Fruit fly (Drosophila melanogaster): ENCODE measurements around the gene ro.

The ro gene

dm6 chr3R:26923830-26924333 is 42.9 kb upstream of the ro start (continued):
- TF ChIP-seq sob (GFP tag; IDR thresholded peaks at IDR 0.05) (peak; percentile 38; the same call in 1 of the 2 replicates), CG12391 (tag; optimal IDR thresholded peaks at IDR 0.05) (peak; percentile 32), sr (GFP tag; IDR thresholded peaks at IDR 0.05) (peak; percentile 51; the same call in 2 of the 3 replicates), Dbx (GFP tag; IDR thresholded peaks at IDR 0.05) (0 out of 3 replicates have a peak, but pooled peaks have one; percentile 55), Fer1 (GFP tag; optimal IDR thresholded peaks at IDR 0.05) (peak; percentile 74), bsh (GFP tag; optimal IDR thresholded peaks at IDR 0.05) (peak in 1 of 2 experiments; percentile 27), CG17912 (GFP tag; optimal IDR thresholded peaks at IDR 0.05) (no peak), pb (GFP tag; optimal IDR thresholded peaks at IDR 0.05) (no peak), Sox100B (GFP tag; optimal IDR thresholded peaks at IDR 0.05) (peak; percentile 80), ap (GFP tag; IDR thresholded peaks at IDR 0.05) (0 out of 2 replicates have a peak, but pooled peaks have one; percentile 25), gsb-n (tag; optimal IDR thresholded peaks at IDR 0.05) (peak; percentile 60), B-H2 (GFP tag; optimal IDR thresholded peaks at IDR 0.05) (no peak), gro (GFP tag; optimal IDR thresholded peaks at IDR 0.05) (no peak), ind (GFP tag; optimal IDR thresholded peaks at IDR 0.05) (peak; percentile 35), CG6813 (GFP tag; optimal IDR thresholded peaks at IDR 0.05) (peak; percentile 76), CG11504 (tag; optimal IDR thresholded peaks at IDR 0.05) (peak; percentile 75), PHDP (tag; optimal IDR thresholded peaks at IDR 0.05) (peak; percentile 59), tap (tag; optimal IDR thresholded peaks at IDR 0.05) (peak; percentile 28), CG2199 (GFP tag; IDR thresholded peaks at IDR 0.05) (no peak), CG8388 (GFP tag; optimal IDR thresholded peaks at IDR 0.05) (peak; percentile 6), CG12104 (GFP tag; optimal IDR thresholded peaks at IDR 0.05) (peak; percentile 37), fu2 (GFP tag; optimal IDR thresholded peaks at IDR 0.05) (no peak), Rfx (GFP tag; IDR thresholded peaks at IDR 0.05) (peak; percentile 64), MTF-1 (GFP tag; optimal IDR thresholded peaks at IDR 0.05; ENCODE audit: borderline replicate concordance) (peak; percentile 10), HLH3B (GFP tag; IDR thresholded peaks at IDR 0.05) (peak; percentile 28; the same call in 1 of the 2 replicates), MESR4 (GFP tag; optimal IDR thresholded peaks at IDR 0.05) (no peak), Xbp1 (GFP tag; optimal IDR thresholded peaks at IDR 0.05) (no peak), CG15269 (tag; optimal IDR thresholded peaks at IDR 0.05) (peak; percentile 46), CG7271 (tag; optimal IDR thresholded peaks at IDR 0.05) (no peak), CG14441 (GFP tag; IDR thresholded peaks at IDR 0.05) (peak; percentile 56), unpg (GFP tag; optimal IDR thresholded peaks at IDR 0.05) (peak; percentile 59), Ada2b (GFP tag; IDR thresholded peaks at IDR 0.05) (peak; percentile 42; the same call in 1 of the 2 replicates), exex (tag; optimal IDR thresholded peaks at IDR 0.05) (peak; percentile 41), lbe (GFP tag; optimal IDR thresholded peaks at IDR 0.05) (peak; percentile 44), emc (GFP tag; optimal IDR thresholded peaks at IDR 0.05) (no peak), stc (GFP tag; IDR thresholded peaks at IDR 0.05) (0 out of 2 replicates have a peak, but pooled peaks have one; percentile 5), nmo (GFP tag; optimal IDR thresholded peaks at IDR 0.05) (peak; percentile 50), CG15073 (GFP tag; optimal IDR thresholded peaks at IDR 0.05) (no peak), Abd-B (GFP tag; optimal IDR thresholded peaks at IDR 0.05) (peak; percentile 53), CG30020 (tag; optimal IDR thresholded peaks at IDR 0.05) (no peak), CG7987 (GFP tag; optimal IDR thresholded peaks at IDR 0.05) (peak; percentile 58), CG8359 (GFP tag; optimal IDR thresholded peaks at IDR 0.05; ENCODE audit: borderline replicate concordance) (peak; percentile 43), HHEX (GFP tag; optimal IDR thresholded peaks at IDR 0.05) (peak; percentile 69), CG4820 (GFP tag; optimal IDR thresholded peaks at IDR 0.05) (no peak), luna (GFP tag; optimal IDR thresholded peaks at IDR 0.05) (no peak), CG9817 (tag; optimal IDR thresholded peaks at IDR 0.05) (peak; percentile 27), slbo (GFP tag; IDR thresholded peaks at IDR 0.05) (no peak), Meics (GFP tag; optimal IDR thresholded peaks at IDR 0.05) (peak; percentile 74), Trl (optimal IDR thresholded peaks at IDR 0.05) (no peak), Trl (GFP tag; optimal IDR thresholded peaks at IDR 0.05) (peak; percentile 37)

All from whole organism, embryonic.